Worm (Caenorhabditis elegans) whole organism, L1 larva: ENCODE results near the gene C05D12.7.

Source experiments
- aly-2 ChIP-seq: fragments of 150-350 bp; optimal IDR thresholded peaks from 2 replicates; lab custom pipeline; 2014; ENCODE audit warnings: missing biosample characterization, missing genetic modification characterization
- ceh-8 ChIP-seq: fragments of 200-800 bp; sonication (Bioruptor generic); optimal IDR thresholded peaks from 2 replicates; lab custom pipeline; 2018; ENCODE audit warnings: mild to moderate bottlenecking, missing genetic modification characterization, moderate library complexity, missing compliant biosample characterization
- efl-1 ChIP-seq, 4 experiments: fragments of 150-350 bp; optimal IDR thresholded peaks in 3 of 4; peaks in 1 of 4; 1 replicate in 1 of 4; 2 replicates in 3 of 4; lab custom pipeline; 2014; ENCODE audit warnings: missing biosample characterization in 2 of 4, missing genetic modification characterization in 2 of 4, missing genetic modification reagents in 2 of 4
- egl-27 ChIP-seq, 2 experiments: fragments of 150-350 bp in 1 of 2; sonication (generic microtip); optimal IDR thresholded peaks; 3 replicates each; lab custom pipeline; 2017 to 2018; ENCODE audit warnings: missing biosample characterization in 2 of 2, missing genetic modification characterization in 2 of 2, missing genetic modification reagents in 2 of 2
- fkh-10 ChIP-seq: sonication (generic microtip); optimal IDR thresholded peaks from 2 replicates; lab custom pipeline; 2017; ENCODE audit warnings: missing biosample characterization, missing genetic modification reagents, missing genetic modification characterization
- fos-1 ChIP-seq: fragments of 150-350 bp; optimal IDR thresholded peaks from 2 replicates; lab custom pipeline; 2014; ENCODE audit warnings: missing biosample characterization, missing genetic modification characterization
- mdl-1 ChIP-seq, 2 experiments: fragments of 150-350 bp; optimal IDR thresholded peaks; 2 replicates each; lab custom pipeline; 2014 to 2017; ENCODE audit warnings: missing biosample characterization in 2 of 2, missing genetic modification characterization in 2 of 2, inconsistent platforms in 1 of 2
- mef-2 ChIP-seq: fragments of 150-350 bp; optimal IDR thresholded peaks from 2 replicates; lab custom pipeline; 2014; ENCODE audit warnings: missing biosample characterization, missing genetic modification characterization
- nhr-12 ChIP-seq: sonication (generic microtip); optimal IDR thresholded peaks from 2 replicates; lab custom pipeline; 2017; ENCODE audit warnings: missing biosample characterization, missing genetic modification characterization
- nhr-76 ChIP-seq: sonication (generic microtip); optimal IDR thresholded peaks from 2 replicates; lab custom pipeline; 2017; ENCODE audit warnings: missing biosample characterization, missing genetic modification characterization
- skn-1 ChIP-seq: fragments of 150-350 bp; optimal IDR thresholded peaks from 2 replicates; lab custom pipeline; 2014; ENCODE audit warnings: missing biosample characterization, missing genetic modification characterization
- unc-86 ChIP-seq: sonication (generic microtip); optimal IDR thresholded peaks from 2 replicates; lab custom pipeline; 2016; ENCODE audit warnings: missing genetic modification characterization, missing compliant biosample characterization

ce11 chrII:11448753-11449152, 38.9 kb downstream of the C05D12.7 start, which contains the start of gene W02B12.1:
- TF ChIP-seq efl-1 (optimal IDR thresholded peaks at IDR 0.05; lab: Kevin White, UChicago) (no peak), efl-1 (GFP tag; optimal IDR thresholded peaks at IDR 0.05 in 1 of 2; lab: Kevin White, UChicago) (no peak), fkh-10 (no peak), mdl-1 (tag; optimal IDR thresholded peaks at IDR 0.05; lab: Kevin White, UChicago) (no peak), unc-86 (tag; lab: Kevin White, UChicago) (no peak), nhr-12 (tag; lab: Kevin White, UChicago) (no peak), nhr-76 (no peak), fos-1 (tag; lab: Kevin White, UChicago) (no peak), aly-2 (tag; lab: Kevin White, UChicago) (no peak), egl-27 (tag; optimal IDR thresholded peaks at IDR 0.05; lab: Kevin White, UChicago) (no peak), ceh-8 (GFP tag; lab: Kevin White, UChicago) (no peak), mef-2 (no peak), skn-1 (tag; lab: Kevin White, UChicago) (no peak)
